Worm (Caenorhabditis elegans): ENCODE data around the gene cid-1.

cid-1 gene

ce11 chrIII:5150980-5151379, 22.7 kb upstream of the cid-1 start:
- TF ChIP-seq egl-5 (tag; optimal IDR thresholded peaks at IDR 0.05): no peak
- TF ChIP-seq nfya-1 (tag; optimal IDR thresholded peaks at IDR 0.05; ENCODE audit: insufficient read depth): no peak
- TF ChIP-seq ztf-11 (tag; optimal IDR thresholded peaks at IDR 0.05): no peak
- TF ChIP-seq nhr-28 (tag; optimal IDR thresholded peaks at IDR 0.05): no peak
- no peak for TF ChIP-seq fkh-10 (GFP tag; optimal IDR thresholded peaks at IDR 0.05)
- TF ChIP-seq ZK546.5 (tag; optimal IDR thresholded peaks at IDR 0.05): no peak
- TF ChIP-seq nhr-11 (tag; optimal IDR thresholded peaks at IDR 0.05): no peak
- no peak for TF ChIP-seq unc-62 (GFP tag; optimal IDR thresholded peaks at IDR 0.05)
- TF ChIP-seq nhr-43 (tag; optimal IDR thresholded peaks at IDR 0.05; ENCODE audit: poor library complexity, severe bottlenecking): no peak
- TF ChIP-seq ceh-28 (tag; optimal IDR thresholded peaks at IDR 0.05): no peak
- TF ChIP-seq R02D3.7 (tag; optimal IDR thresholded peaks at IDR 0.05): no peak
- TF ChIP-seq elt-2 (tag; optimal IDR thresholded peaks at IDR 0.05): no peak
- TF ChIP-seq zag-1 (tag; optimal IDR thresholded peaks at IDR 0.05): no peak
- no peak for TF ChIP-seq egl-27 (tag; optimal IDR thresholded peaks at IDR 0.05)
- TF ChIP-seq ceh-82 (tag; optimal IDR thresholded peaks at IDR 0.05): no peak

- TF ChIP-seq eor-1 (tag; optimal IDR thresholded peaks at IDR 0.05) (no peak), pha-4 (tag; optimal IDR thresholded peaks at IDR 0.05) (peak; percentile 76), lin-15B (tag; optimal IDR thresholded peaks at IDR 0.05) (peak; percentile 26), egl-27 (tag; optimal IDR thresholded peaks at IDR 0.05) (no peak)
Observed at ce11 chrIII:5153137-5153536, 20.6 kb upstream of the cid-1 start, which contains the start of the genes rbm-42 and grwd-1. rbm-42 (minus strand) TSS chrIII:5153229. grwd-1 (plus strand) TSS chrIII:5153464.

- no peak for TF ChIP-seq eor-1 (tag; optimal IDR thresholded peaks at IDR 0.05)
- no peak for TF ChIP-seq ceh-28 (tag; optimal IDR thresholded peaks at IDR 0.05)
- no peak for TF ChIP-seq sea-2 (GFP tag; optimal IDR thresholded peaks at IDR 0.05)
- TF ChIP-seq elt-3 (tag; optimal IDR thresholded peaks at IDR 0.05): no peak
- no peak for TF ChIP-seq aly-2 (tag; optimal IDR thresholded peaks at IDR 0.05)
- no peak for TF ChIP-seq lin-39 (tag; optimal IDR thresholded peaks at IDR 0.05)
- no peak for TF ChIP-seq unc-39 (tag; optimal IDR thresholded peaks at IDR 0.05)
Observed at ce11 chrIII:5155393-5155792, 18.3 kb upstream of the cid-1 start.

ce11 chrIII:5158674-5159073, 15.0 kb upstream of the cid-1 start, which contains the start of gene oxy-4:
oxy-4 (minus strand) TSS chrIII:5158774.
- TF ChIP-seq zag-1 (tag; optimal IDR thresholded peaks at IDR 0.05) (no peak), ama-1 (optimal IDR thresholded peaks at IDR 0.05) (no peak), hmg-11 (tag; optimal IDR thresholded peaks at IDR 0.05) (no peak), fkh-10 (GFP tag; optimal IDR thresholded peaks at IDR 0.05) (no peak), nhr-67 (tag; optimal IDR thresholded peaks at IDR 0.05) (no peak), nhr-11 (tag; optimal IDR thresholded peaks at IDR 0.05) (no peak), mdl-1 (tag; optimal IDR thresholded peaks at IDR 0.05) (no peak), ztf-4 (tag; optimal IDR thresholded peaks at IDR 0.05) (no peak), R02D3.7 (tag; optimal IDR thresholded peaks at IDR 0.05) (no peak), sea-2 (GFP tag; optimal IDR thresholded peaks at IDR 0.05) (no peak), ZK546.5 (tag; optimal IDR thresholded peaks at IDR 0.05) (no peak), daf-12 (tag; optimal IDR thresholded peaks at IDR 0.05) (no peak), nhr-28 (tag; optimal IDR thresholded peaks at IDR 0.05) (no peak), unc-62 (GFP tag; optimal IDR thresholded peaks at IDR 0.05) (no peak), pqm-1 (tag; optimal IDR thresholded peaks at IDR 0.05) (no peak), lin-15B (tag; optimal IDR thresholded peaks at IDR 0.05) (no peak), elt-3 (tag; optimal IDR thresholded peaks at IDR 0.05) (no peak), ceh-16 (tag; optimal IDR thresholded peaks at IDR 0.05) (no peak)

ce11 chrIII:5159505-5159904, 14.2 kb upstream of the cid-1 start, which contains the start of gene T10F2.5:
T10F2.5 (minus strand) TSS chrIII:5159605.
- TF ChIP-seq nhr-43 (tag; optimal IDR thresholded peaks at IDR 0.05; ENCODE audit: poor library complexity, severe bottlenecking) (peak; percentile 9), pqm-1 (tag; optimal IDR thresholded peaks at IDR 0.05) (no peak), nhr-23 (tag; optimal IDR thresholded peaks at IDR 0.05) (peak; percentile 0)

ce11 chrIII:5160803-5161202, 12.9 kb upstream of the cid-1 start:
- TF ChIP-seq nhr-12 (tag; optimal IDR thresholded peaks at IDR 0.05) (no peak), elt-2 (tag; optimal IDR thresholded peaks at IDR 0.05) (no peak)

Data from whole organism, L3 larva.